Worm (Caenorhabditis elegans): Measurements from ENCODE around the gene Y4C6A.3.

Gene Y4C6A.3

ce11 chrIV:5479289-5479688, 23.4 kb upstream of the Y4C6A.3 start, which contains the start of gene T11F8.1:
Gene T11F8.1, plus strand, starts transcription at chrIV:5479589.
- TF ChIP-seq nhr-28 (tag; optimal IDR thresholded peaks at IDR 0.05), result no peak
- TF ChIP-seq irx-1 (tag; optimal IDR thresholded peaks at IDR 0.05), result no peak
- TF ChIP-seq ztf-11 (tag; optimal IDR thresholded peaks at IDR 0.05), result no peak
- no peak for TF ChIP-seq tlp-1 (tag; optimal IDR thresholded peaks at IDR 0.05)
- no peak for TF ChIP-seq unc-130 (tag; optimal IDR thresholded peaks at IDR 0.05)
- TF ChIP-seq lin-13 (GFP tag; optimal IDR thresholded peaks at IDR 0.05), result no peak
- no peak for TF ChIP-seq jun-1 (tag; optimal IDR thresholded peaks at IDR 0.05)
- TF ChIP-seq blmp-1 (tag; optimal IDR thresholded peaks at IDR 0.05), result no peak
- TF ChIP-seq unc-62 (GFP tag; optimal IDR thresholded peaks at IDR 0.05), result no peak
- no peak for TF ChIP-seq ces-1 (GFP tag; optimal IDR thresholded peaks at IDR 0.05)
- no peak for TF ChIP-seq vab-15 (tag; optimal IDR thresholded peaks at IDR 0.05)
- TF ChIP-seq egl-13 (tag; optimal IDR thresholded peaks at IDR 0.05), result no peak
- no peak for TF ChIP-seq nhr-19 (GFP tag; conservative IDR thresholded peaks at IDR 0.05)
- no peak for TF ChIP-seq C16A3.4 (tag; optimal IDR thresholded peaks at IDR 0.05)
- TF ChIP-seq egl-27 (tag; optimal IDR thresholded peaks at IDR 0.05), result no peak
- TF ChIP-seq aha-1 (tag; optimal IDR thresholded peaks at IDR 0.05), result no peak
- no peak for TF ChIP-seq ets-5 (GFP tag; IDR thresholded peaks at IDR 0.05)
- TF ChIP-seq elt-3 (tag; optimal IDR thresholded peaks at IDR 0.05), result no peak

ce11 chrIV:5476468-5476867, 20.6 kb upstream of the Y4C6A.3 start, which contains the start of gene T11F8.4:
Gene T11F8.4, minus strand, starts transcription at chrIV:5476568.
- TF ChIP-seq tbx-2 (tag; optimal IDR thresholded peaks at IDR 0.05) (no peak), ceh-88 (GFP tag; IDR thresholded peaks at IDR 0.05) (no peak), xbp-1 (tag; optimal IDR thresholded peaks at IDR 0.05) (no peak)

- TF ChIP-seq nhr-76 (tag; optimal IDR thresholded peaks at IDR 0.05) (no peak), C16A3.4 (tag; optimal IDR thresholded peaks at IDR 0.05) (no peak), ama-1 (optimal IDR thresholded peaks at IDR 0.05) (no peak), ceh-63 (GFP tag; optimal IDR thresholded peaks at IDR 0.05) (no peak), vab-15 (tag; optimal IDR thresholded peaks at IDR 0.05) (no peak), nhr-11 (tag; optimal IDR thresholded peaks at IDR 0.05) (no peak), fkh-8 (tag; optimal IDR thresholded peaks at IDR 0.05) (no peak), lin-13 (GFP tag; optimal IDR thresholded peaks at IDR 0.05) (no peak), egl-27 (tag; optimal IDR thresholded peaks at IDR 0.05) (no peak)
Observed at ce11 chrIV:5473098-5473497, 17.2 kb upstream of the Y4C6A.3 start.

ce11 chrIV:5469739-5470138, 13.8 kb upstream of the Y4C6A.3 start, which contains the start of gene rme-2:
Gene rme-2, plus strand, starts transcription at chrIV:5470026.
- no peak for TF ChIP-seq hlh-17 (GFP tag; optimal IDR thresholded peaks at IDR 0.05; ENCODE audit: borderline replicate concordance)
- no peak for TF ChIP-seq lsy-2 (tag; optimal IDR thresholded peaks at IDR 0.05)
- TF ChIP-seq nhr-47 (tag; optimal IDR thresholded peaks at IDR 0.05), result no peak
- TF ChIP-seq mab-9 (GFP tag; IDR thresholded peaks at IDR 0.05), result no peak
- no peak for TF ChIP-seq ces-1 (GFP tag; optimal IDR thresholded peaks at IDR 0.05)
- TF ChIP-seq C16A3.4 (tag; optimal IDR thresholded peaks at IDR 0.05), result no peak
- TF ChIP-seq swsn-7 (tag; optimal IDR thresholded peaks at IDR 0.05), result no peak
- no peak for TF ChIP-seq ztf-4 (tag; optimal IDR thresholded peaks at IDR 0.05)
- no peak for TF ChIP-seq lir-3 (tag; optimal IDR thresholded peaks at IDR 0.05; ENCODE audit: poor library complexity)
- TF ChIP-seq nhr-28 (tag; optimal IDR thresholded peaks at IDR 0.05), result no peak
- TF ChIP-seq elt-2 (tag; optimal IDR thresholded peaks at IDR 0.05), result no peak
- TF ChIP-seq ceh-82 (tag; optimal IDR thresholded peaks at IDR 0.05), result no peak
- TF ChIP-seq ceh-63 (GFP tag; optimal IDR thresholded peaks at IDR 0.05), result no peak
- TF ChIP-seq ceh-90 (tag; optimal IDR thresholded peaks at IDR 0.05), result no peak
- TF ChIP-seq ceh-88 (GFP tag; IDR thresholded peaks at IDR 0.05), result no peak
- TF ChIP-seq nhr-11 (tag; optimal IDR thresholded peaks at IDR 0.05), result no peak
- no peak for TF ChIP-seq nhr-84 (tag; optimal IDR thresholded peaks at IDR 0.05)
- no peak for TF ChIP-seq sox-4 (tag; optimal IDR thresholded peaks at IDR 0.05)
- TF ChIP-seq egl-27 (tag; optimal IDR thresholded peaks at IDR 0.05), result no peak

All from whole organism, L1 larva.